Worm (Caenorhabditis elegans): Measurements from ENCODE around the gene C38C3.6.

Gene C38C3.6

DNA sequence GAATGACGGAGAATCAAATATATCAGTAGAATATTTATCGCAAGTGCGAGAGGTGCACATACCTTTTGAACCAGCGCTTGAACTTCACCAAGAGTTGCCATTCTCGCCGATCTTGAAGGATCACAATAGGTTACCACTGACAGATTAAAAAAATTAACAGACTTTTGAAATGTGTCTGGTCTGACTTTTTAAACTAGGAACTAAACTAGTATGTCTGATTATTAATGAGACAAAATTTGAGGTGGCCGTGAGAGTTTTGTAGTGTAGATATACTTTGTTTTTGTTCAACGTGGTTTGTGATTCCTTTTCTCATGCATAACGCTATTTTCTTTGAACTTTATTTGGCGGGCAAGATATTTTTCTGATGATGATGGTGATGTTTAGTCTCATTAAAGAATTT, 30.4 kb upstream of the C38C3.6 start, which contains the start of gene str-240:
Gene str-240 (minus strand): TSS at position 101 of the 400 bp plus-strand sequence.
- TF ChIP-seq ceh-36 (tag; optimal IDR thresholded peaks at IDR 0.05), result no peak
- no peak for TF ChIP-seq B0310.2 (tag; optimal IDR thresholded peaks at IDR 0.05)
- TF ChIP-seq tbx-11 (GFP tag; IDR thresholded peaks at IDR 0.05), result no peak
- TF ChIP-seq hnd-1 (tag; optimal IDR thresholded peaks at IDR 0.05), result no peak
- TF ChIP-seq tbx-37 (GFP tag; conservative IDR thresholded peaks at IDR 0.05), result no peak
- no peak for TF ChIP-seq aly-1 (tag; optimal IDR thresholded peaks at IDR 0.05)
- TF ChIP-seq F13C5.2 (tag; optimal IDR thresholded peaks at IDR 0.05), result no peak
- TF ChIP-seq hmg-4 (GFP tag; optimal IDR thresholded peaks at IDR 0.05), result no peak
- TF ChIP-seq scrt-1 (GFP tag; IDR thresholded peaks at IDR 0.05), result no peak
- TF ChIP-seq tra-4 (tag; optimal IDR thresholded peaks at IDR 0.05), result no peak
- no peak for TF ChIP-seq ama-1 (optimal IDR thresholded peaks at IDR 0.05)
- no peak for TF ChIP-seq flt-1 (GFP tag; IDR thresholded peaks at IDR 0.05)
- TF ChIP-seq pes-1 (GFP tag; IDR thresholded peaks at IDR 0.05), result no peak
- no peak for TF ChIP-seq ceh-13 (GFP tag; optimal IDR thresholded peaks at IDR 0.05)
- TF ChIP-seq ets-7 (tag; optimal IDR thresholded peaks at IDR 0.05), result no peak
- TF ChIP-seq hmbx-1 (tag; optimal IDR thresholded peaks at IDR 0.05), result no peak
- TF ChIP-seq sea-1 (GFP tag; conservative IDR thresholded peaks at IDR 0.05), result no peak

DNA sequence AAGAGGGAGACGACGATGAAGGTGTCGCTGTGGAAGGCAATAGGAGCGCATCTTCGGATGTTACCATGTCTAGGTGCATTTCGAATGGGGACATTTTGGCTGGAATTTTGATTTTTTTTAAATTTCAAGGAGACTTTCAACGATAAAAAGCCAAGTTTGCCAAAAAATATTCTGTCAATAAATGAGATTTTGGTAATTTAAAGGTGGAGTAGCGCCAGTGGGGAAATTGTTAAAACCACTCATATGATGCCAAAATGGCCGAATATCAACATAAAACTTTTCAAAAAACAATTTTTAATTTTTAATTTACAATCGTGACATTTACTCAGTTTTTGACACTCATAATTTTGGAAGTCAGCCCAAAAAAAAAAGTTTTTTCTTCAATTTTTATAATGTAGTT, 20.1 kb upstream of the C38C3.6 start, which contains the start of gene nhr-260:
Gene nhr-260 (minus strand): TSS at position 101 of the 400 bp plus-strand sequence.
- TF ChIP-seq sea-1 (GFP tag; conservative IDR thresholded peaks at IDR 0.05), result no peak
- no peak for TF ChIP-seq hmbx-1 (tag; optimal IDR thresholded peaks at IDR 0.05)
- no peak for TF ChIP-seq flt-1 (GFP tag; IDR thresholded peaks at IDR 0.05)
- TF ChIP-seq pes-1 (GFP tag; IDR thresholded peaks at IDR 0.05), result no peak
- no peak for TF ChIP-seq tbx-11 (GFP tag; IDR thresholded peaks at IDR 0.05)
- TF ChIP-seq hnd-1 (tag; optimal IDR thresholded peaks at IDR 0.05), result no peak
- TF ChIP-seq tra-4 (tag; optimal IDR thresholded peaks at IDR 0.05), result no peak
- TF ChIP-seq aly-1 (tag; optimal IDR thresholded peaks at IDR 0.05), result no peak
- no peak for TF ChIP-seq ceh-36 (tag; optimal IDR thresholded peaks at IDR 0.05)
- TF ChIP-seq ceh-13 (GFP tag; optimal IDR thresholded peaks at IDR 0.05), result no peak
- no peak for TF ChIP-seq tbx-37 (GFP tag; conservative IDR thresholded peaks at IDR 0.05)
- TF ChIP-seq scrt-1 (GFP tag; IDR thresholded peaks at IDR 0.05), result no peak
- TF ChIP-seq B0310.2 (tag; optimal IDR thresholded peaks at IDR 0.05), result no peak
- TF ChIP-seq ama-1 (optimal IDR thresholded peaks at IDR 0.05), result no peak
- TF ChIP-seq ets-7 (tag; optimal IDR thresholded peaks at IDR 0.05), result no peak
- no peak for TF ChIP-seq F13C5.2 (tag; optimal IDR thresholded peaks at IDR 0.05)
- TF ChIP-seq hmg-4 (GFP tag; optimal IDR thresholded peaks at IDR 0.05), result no peak

- TF ChIP-seq F13C5.2 (tag; optimal IDR thresholded peaks at IDR 0.05), result no peak
- TF ChIP-seq B0310.2 (tag; optimal IDR thresholded peaks at IDR 0.05), result no peak
- no peak for TF ChIP-seq tra-4 (tag; optimal IDR thresholded peaks at IDR 0.05)
- TF ChIP-seq sea-1 (GFP tag; conservative IDR thresholded peaks at IDR 0.05), result no peak
- TF ChIP-seq scrt-1 (GFP tag; IDR thresholded peaks at IDR 0.05), result no peak
- no peak for TF ChIP-seq hmbx-1 (tag; optimal IDR thresholded peaks at IDR 0.05)
- TF ChIP-seq ceh-36 (tag; optimal IDR thresholded peaks at IDR 0.05), result no peak
- TF ChIP-seq ama-1 (optimal IDR thresholded peaks at IDR 0.05), result no peak
Measured at ce11 chrV:1505995-1506394, 14.6 kb upstream of the C38C3.6 start, which contains the start of gene sru-28. sru-28 (plus strand) TSS chrV:1506295.

ce11 chrV:1499140-1499539, 7.7 kb upstream of the C38C3.6 start, which contains the start of gene sru-27:
sru-27 (plus strand) TSS chrV:1499440.
- TF ChIP-seq tbx-11 (GFP tag; IDR thresholded peaks at IDR 0.05) (no peak), hmbx-1 (tag; optimal IDR thresholded peaks at IDR 0.05) (no peak), tbx-37 (GFP tag; conservative IDR thresholded peaks at IDR 0.05) (no peak)

DNA sequence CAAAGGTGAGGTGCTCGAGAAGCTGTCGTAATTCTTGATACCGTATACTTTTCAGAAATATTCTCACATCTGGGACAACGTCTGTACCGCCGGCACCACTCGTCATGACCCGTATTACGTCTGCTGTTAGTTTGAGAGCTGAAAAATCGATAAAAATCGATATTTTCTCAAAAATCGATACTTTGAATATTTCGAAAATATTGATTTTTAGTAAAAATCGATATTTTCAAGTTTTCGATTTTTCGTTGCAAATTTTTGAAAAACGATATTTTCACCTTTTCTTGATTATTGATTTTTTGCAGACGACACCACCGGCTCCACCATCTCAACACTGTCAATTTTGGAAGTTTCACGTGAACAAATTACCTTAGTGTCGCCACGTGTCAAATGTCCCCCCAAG, 4.3 kb upstream of the C38C3.6 start:
- TF ChIP-seq ama-1 (optimal IDR thresholded peaks at IDR 0.05) (no peak), aly-1 (tag; optimal IDR thresholded peaks at IDR 0.05) (no peak), pes-1 (GFP tag; IDR thresholded peaks at IDR 0.05) (no peak), tra-4 (tag; optimal IDR thresholded peaks at IDR 0.05) (no peak), B0310.2 (tag; optimal IDR thresholded peaks at IDR 0.05) (no peak), ets-7 (tag; optimal IDR thresholded peaks at IDR 0.05) (no peak), F13C5.2 (tag; optimal IDR thresholded peaks at IDR 0.05) (no peak), hnd-1 (tag; optimal IDR thresholded peaks at IDR 0.05) (no peak), hmbx-1 (tag; optimal IDR thresholded peaks at IDR 0.05) (no peak), tbx-37 (GFP tag; conservative IDR thresholded peaks at IDR 0.05) (no peak)

- TF ChIP-seq tra-4 (tag; optimal IDR thresholded peaks at IDR 0.05) (no peak), ceh-36 (tag; optimal IDR thresholded peaks at IDR 0.05) (no peak), flt-1 (GFP tag; IDR thresholded peaks at IDR 0.05) (no peak), pes-1 (GFP tag; IDR thresholded peaks at IDR 0.05) (no peak), aly-1 (tag; optimal IDR thresholded peaks at IDR 0.05) (no peak), ets-7 (tag; optimal IDR thresholded peaks at IDR 0.05) (no peak), hnd-1 (tag; optimal IDR thresholded peaks at IDR 0.05) (no peak), sea-1 (GFP tag; conservative IDR thresholded peaks at IDR 0.05) (no peak), ceh-13 (GFP tag; optimal IDR thresholded peaks at IDR 0.05) (no peak), F13C5.2 (tag; optimal IDR thresholded peaks at IDR 0.05) (no peak), ama-1 (optimal IDR thresholded peaks at IDR 0.05) (no peak), hmbx-1 (tag; optimal IDR thresholded peaks at IDR 0.05) (no peak)
Measured at ce11 chrV:1495334-1495733, 3.9 kb upstream of the C38C3.6 start, which contains the start of gene C38C3.3. C38C3.3 (plus strand) TSS chrV:1495634.

DNA sequence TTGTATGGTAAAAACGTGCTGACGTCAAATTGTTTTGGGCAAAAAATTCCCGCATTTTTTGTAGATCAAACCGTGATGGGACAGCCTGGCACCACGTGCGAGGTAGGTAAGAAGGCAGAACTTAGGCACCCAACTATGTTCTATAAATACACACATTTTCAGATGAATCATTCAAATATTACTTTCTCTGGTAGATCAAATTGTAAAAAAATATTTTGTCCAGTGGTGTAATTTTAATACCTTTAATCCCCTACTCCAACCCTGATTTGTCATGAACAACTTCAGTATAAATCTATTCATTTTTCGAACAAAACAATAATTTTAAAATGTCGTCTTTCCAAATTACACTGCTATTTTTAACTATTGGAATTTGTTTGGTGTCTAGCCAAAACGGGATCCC, 3.1 kb upstream of the C38C3.6 start, which contains the start of gene spig-7:
Gene spig-7 (plus strand): TSS at position 301 of the 400 bp plus-strand sequence.
- TF ChIP-seq ama-1 (optimal IDR thresholded peaks at IDR 0.05) (no peak), B0310.2 (tag; optimal IDR thresholded peaks at IDR 0.05) (no peak), ceh-13 (GFP tag; optimal IDR thresholded peaks at IDR 0.05) (no peak), aly-1 (tag; optimal IDR thresholded peaks at IDR 0.05) (no peak), tra-4 (tag; optimal IDR thresholded peaks at IDR 0.05) (no peak), hmbx-1 (tag; optimal IDR thresholded peaks at IDR 0.05) (no peak), ets-7 (tag; optimal IDR thresholded peaks at IDR 0.05) (no peak), ceh-36 (tag; optimal IDR thresholded peaks at IDR 0.05) (no peak), hnd-1 (tag; optimal IDR thresholded peaks at IDR 0.05) (no peak), tbx-37 (GFP tag; conservative IDR thresholded peaks at IDR 0.05) (no peak), hmg-4 (GFP tag; optimal IDR thresholded peaks at IDR 0.05) (no peak), scrt-1 (GFP tag; IDR thresholded peaks at IDR 0.05) (no peak)

All from whole organism, early embryonic.